Worm (Caenorhabditis elegans) whole organism, L4 larva: Measurements from ENCODE around the gene dhhc-13.

Source experiments
- ceh-82 ChIP-seq: sonication (generic microtip); optimal IDR thresholded peaks from 2 replicates; lab custom pipeline; 2017; ENCODE audit warnings: missing biosample characterization, missing genetic modification characterization
- lin-1 ChIP-seq: fragments of 200-800 bp; sonication (Bioruptor generic); IDR thresholded peaks from 2 replicates; pipeline ENCODE4 v1.3.6; 2022; ENCODE audit warnings: missing genetic modification reagents, missing genetic modification characterization, missing compliant biosample characterization
- lsy-2 ChIP-seq, 2 experiments: fragments of 150-350 bp in 1 of 2; sonication (generic microtip) in 1 of 2; optimal IDR thresholded peaks; 2 replicates each; lab custom pipeline; 2014 to 2017; ENCODE audit warnings: missing biosample characterization in 2 of 2, missing genetic modification characterization in 2 of 2
- mdl-1 ChIP-seq, 2 experiments: fragments of 150-350 bp in 1 of 2; sonication (generic microtip) in 1 of 2; optimal IDR thresholded peaks; 2 replicates each; lab custom pipeline; 2014 to 2017; ENCODE audit warnings: missing biosample characterization in 2 of 2, missing genetic modification characterization in 2 of 2
- nhr-6 ChIP-seq: fragments of 150-350 bp; optimal IDR thresholded peaks from 2 replicates; lab custom pipeline; 2014; ENCODE audit warnings: missing biosample characterization, missing genetic modification characterization
- tag-97 ChIP-seq: fragments of 200-800 bp; sonication (Bioruptor generic); IDR thresholded peaks from 2 replicates; pipeline ENCODE4 v1.3.6; 2022; ENCODE audit warnings: missing genetic modification characterization, missing compliant biosample characterization

DNA sequence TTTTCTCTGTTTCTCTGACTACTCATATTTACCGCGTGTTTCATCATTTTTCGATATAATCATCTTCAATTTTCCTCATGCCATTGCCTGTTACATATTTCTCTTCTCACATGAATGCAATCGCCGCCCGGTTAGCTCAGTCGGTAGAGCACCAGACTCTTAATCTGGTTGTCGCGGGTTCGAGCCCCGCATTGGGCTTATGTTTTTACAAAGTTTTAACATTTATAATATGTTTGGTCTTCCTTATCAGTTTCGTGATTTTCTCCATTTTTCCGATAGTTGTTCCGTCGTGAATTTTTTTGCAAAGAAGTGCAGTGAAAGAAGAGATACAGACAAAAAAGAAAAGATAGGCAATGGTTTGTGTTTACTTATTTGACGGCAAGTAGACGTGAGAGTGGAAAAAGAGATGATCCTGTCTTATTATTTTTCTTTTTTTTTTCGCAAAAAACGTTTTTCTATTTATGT lies 49.9 kb downstream of the dhhc-13 start:
- TF ChIP-seq mdl-1 (tag; optimal IDR thresholded peaks at IDR 0.05; lab: Kevin White, UChicago), result peak; percentile 54 to 81
- TF ChIP-seq nhr-6 (tag; lab: Kevin White, UChicago), result peak; percentile 38
- no peak for TF ChIP-seq ceh-82 (tag; lab: Kevin White, UChicago)
- peak; percentile 90 for TF ChIP-seq lin-1 (GFP tag; lab: Robert Waterston, UW)
- peak; percentile 9 to 78 for TF ChIP-seq lsy-2 (tag; optimal IDR thresholded peaks at IDR 0.05; lab: Kevin White, UChicago)
- no peak for TF ChIP-seq tag-97 (GFP tag; lab: Robert Waterston, UW)
